Worm (Caenorhabditis elegans): ENCODE data around the gene tbck-1.

DNA sequence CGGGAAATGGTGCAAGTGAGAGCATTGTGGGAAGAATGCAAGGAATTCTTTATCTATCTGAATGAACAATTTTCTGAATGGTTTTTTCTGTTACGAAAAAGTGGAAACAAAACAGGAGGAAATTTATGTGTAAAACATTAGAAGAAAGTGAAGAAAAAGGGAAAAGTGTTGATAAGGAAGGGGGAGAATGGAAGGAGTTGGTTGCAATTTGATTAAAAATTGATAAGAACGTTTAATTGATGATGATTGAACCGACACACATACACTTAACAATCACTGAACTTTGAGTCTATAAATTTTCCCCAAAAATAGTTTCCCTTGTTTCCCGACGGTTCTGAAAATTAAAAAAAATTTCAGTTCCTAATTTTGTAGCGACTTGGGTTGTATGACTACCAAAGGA is 25.4 kb upstream of the tbck-1 start:
- TF ChIP-seq egl-27 (tag; optimal IDR thresholded peaks at IDR 0.05) (no peak), nhr-77 (tag; optimal IDR thresholded peaks at IDR 0.05) (no peak), nhr-25 (tag; optimal IDR thresholded peaks at IDR 0.05) (no peak), elt-1 (tag; optimal IDR thresholded peaks at IDR 0.05) (no peak), unc-39 (tag; optimal IDR thresholded peaks at IDR 0.05) (no peak)
